Worm (Caenorhabditis elegans): Measurements from ENCODE around the gene slc-46A.
A peak's percentile ranks its signal among the peaks of the same experiment; 100 is the strongest.

slc-46A gene

DNA sequence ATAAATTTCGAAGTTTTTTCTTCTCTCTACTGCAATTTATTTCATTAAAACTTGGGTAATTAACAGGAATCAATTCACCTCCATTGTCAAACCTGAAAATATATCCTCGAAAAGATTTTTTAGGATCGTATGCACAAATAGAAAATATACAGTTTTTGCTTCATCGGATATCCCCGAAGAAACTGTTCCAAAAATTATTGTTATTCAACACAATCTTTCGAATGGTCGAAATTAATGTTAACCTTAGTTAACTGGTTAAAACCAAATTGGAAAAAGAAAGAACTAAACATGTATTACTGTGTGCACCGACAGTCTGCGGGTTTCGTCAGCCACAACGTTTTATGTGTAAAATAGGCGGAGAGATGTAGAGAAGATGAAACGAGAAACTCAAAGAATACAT, 1.9 kb upstream of the slc-46A start (continued):
- no peak for TF ChIP-seq nhr-10 (tag; optimal IDR thresholded peaks at IDR 0.05)
- peak; percentile 54 for TF ChIP-seq lin-38 (GFP tag; IDR thresholded peaks at IDR 0.05)
- TF ChIP-seq daf-8 (GFP tag; IDR thresholded peaks at IDR 0.05): no peak
- no peak for TF ChIP-seq Y75B8A.6 (GFP tag; IDR thresholded peaks at IDR 0.05)
- peak; percentile 31 for TF ChIP-seq hlh-30 (tag; optimal IDR thresholded peaks at IDR 0.05; ENCODE audit: insufficient read depth)
- no peak for TF ChIP-seq ceh-82 (tag; optimal IDR thresholded peaks at IDR 0.05)
- TF ChIP-seq F49E8.2 (tag; optimal IDR thresholded peaks at IDR 0.05; ENCODE audit: borderline replicate concordance): peak; percentile 53
- no peak for TF ChIP-seq nhr-41 (GFP tag; IDR thresholded peaks at IDR 0.05)
- TF ChIP-seq nhr-28 (tag; optimal IDR thresholded peaks at IDR 0.05): no peak
- peak; percentile 72 for TF ChIP-seq nhr-102 (tag; optimal IDR thresholded peaks at IDR 0.05)
- TF ChIP-seq duxl-1 (tag; optimal IDR thresholded peaks at IDR 0.05; ENCODE audit: poor library complexity): peak; percentile 69
- TF ChIP-seq fos-1 (tag; optimal IDR thresholded peaks at IDR 0.05): no peak
- no peak for TF ChIP-seq attf-4 (tag; optimal IDR thresholded peaks at IDR 0.05)
- TF ChIP-seq snpc-1.2 (GFP tag; IDR thresholded peaks at IDR 0.05): peak; percentile 99
- TF ChIP-seq dmd-6 (GFP tag; IDR thresholded peaks at IDR 0.05): no peak
- TF ChIP-seq egl-43 (GFP tag; IDR thresholded peaks at IDR 0.05): no peak
- peak; percentile 25; the same call in 1 of the 2 replicates for TF ChIP-seq nhr-42 (GFP tag; IDR thresholded peaks at IDR 0.05)
- no peak for TF ChIP-seq zag-1 (tag; optimal IDR thresholded peaks at IDR 0.05)
- peak; percentile 80 for TF ChIP-seq T26A8.4 (GFP tag; IDR thresholded peaks at IDR 0.05)

DNA sequence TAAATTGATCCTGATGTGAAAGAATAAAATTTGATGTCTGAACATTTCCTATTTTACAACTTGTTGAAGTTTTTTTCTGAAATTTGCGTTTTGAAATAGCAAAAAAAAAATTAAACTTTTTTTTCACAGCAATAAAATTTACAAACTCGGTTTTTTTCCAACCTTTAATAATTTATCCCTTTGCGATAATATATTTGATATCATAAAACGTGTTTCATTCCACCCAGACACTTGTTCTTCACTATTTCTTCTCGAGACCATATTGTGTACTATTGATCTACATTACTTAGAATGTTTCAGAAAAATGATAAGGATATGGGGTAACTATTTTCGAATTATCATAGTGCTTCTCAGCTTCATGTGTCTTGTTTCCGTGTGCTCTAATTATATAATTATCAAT, 7.1 kb downstream of the slc-46A start, which contains the start of gene Y4C6B.4:
TSS of gene Y4C6B.4 (plus strand) at position 301 of the 400 bp plus-strand sequence.
- TF ChIP-seq gei-8 (GFP tag; optimal IDR thresholded peaks at IDR 0.05) (no peak), fkh-10 (GFP tag; optimal IDR thresholded peaks at IDR 0.05) (no peak), unc-62 (GFP tag; optimal IDR thresholded peaks at IDR 0.05 in 1 of 2) (no peak), unc-62 (tag; optimal IDR thresholded peaks at IDR 0.05) (no peak), daf-19 (GFP tag; conservative IDR thresholded peaks at IDR 0.05) (no peak), dmd-8 (GFP tag; IDR thresholded peaks at IDR 0.05) (no peak), Y5F2A.4 (GFP tag; optimal IDR thresholded peaks at IDR 0.05) (no peak), lin-13 (GFP tag; optimal IDR thresholded peaks at IDR 0.05) (no peak), mdl-1 (tag; optimal IDR thresholded peaks at IDR 0.05) (no peak), dmd-9 (GFP tag; IDR thresholded peaks at IDR 0.05) (no peak), nhr-11 (tag; optimal IDR thresholded peaks at IDR 0.05) (no peak), nhr-48 (tag; optimal IDR thresholded peaks at IDR 0.05) (no peak), unc-130 (GFP tag; optimal IDR thresholded peaks at IDR 0.05) (no peak), dmd-6 (GFP tag; IDR thresholded peaks at IDR 0.05) (no peak), zag-1 (tag; optimal IDR thresholded peaks at IDR 0.05) (no peak)

DNA sequence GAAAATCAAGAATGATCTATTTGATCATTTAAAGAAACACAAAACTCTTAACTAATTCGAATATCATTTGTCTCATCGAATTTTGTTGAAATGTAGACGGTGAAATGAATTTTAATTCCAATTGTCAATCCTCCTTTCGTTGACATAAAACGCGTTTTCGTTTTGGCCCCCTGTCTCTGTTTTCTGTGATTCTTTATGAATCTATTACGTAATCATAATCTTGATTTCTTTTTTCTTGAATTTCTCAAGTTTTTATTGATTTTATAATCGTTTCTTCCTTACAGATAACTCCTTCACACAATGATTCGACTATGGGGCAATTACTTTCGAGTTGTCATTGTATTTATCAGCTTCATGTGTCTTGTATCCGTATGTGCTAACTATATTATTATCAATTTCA, 13.1 kb downstream of the slc-46A start, which contains the start of gene Y4C6B.3:
TSS of gene Y4C6B.3 (plus strand) at position 301 of the 400 bp plus-strand sequence.
- TF ChIP-seq saeg-2 (GFP tag; IDR thresholded peaks at IDR 0.05) (no peak), dpl-1 (GFP tag; optimal IDR thresholded peaks at IDR 0.05) (no peak), nhr-77 (tag; optimal IDR thresholded peaks at IDR 0.05) (no peak)

DNA sequence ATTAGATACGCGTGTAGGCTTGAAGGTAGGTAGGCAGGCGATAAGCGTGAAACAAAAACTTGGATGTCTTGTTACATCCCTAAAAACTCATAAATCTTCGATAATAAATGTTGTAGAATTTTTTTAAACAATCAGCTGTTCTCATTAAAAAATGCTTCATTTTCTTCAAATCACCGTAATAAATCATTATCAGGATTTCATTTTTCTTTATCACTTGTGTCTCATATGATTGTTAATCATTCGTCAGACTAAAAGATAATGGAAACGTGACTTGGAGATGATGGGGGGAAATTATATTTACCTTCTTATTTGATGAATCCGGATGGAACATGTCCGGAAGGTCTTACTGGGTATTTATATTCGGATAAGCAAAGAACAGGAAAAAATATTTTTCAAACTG, 14.4 kb downstream of the slc-46A start:
- TF ChIP-seq dmd-6 (GFP tag; IDR thresholded peaks at IDR 0.05) (no peak), lin-13 (GFP tag; optimal IDR thresholded peaks at IDR 0.05) (no peak), mdl-1 (tag; optimal IDR thresholded peaks at IDR 0.05) (peak in 1 of 2 experiments; percentile 38), lin-38 (GFP tag; IDR thresholded peaks at IDR 0.05) (no peak), zip-11 (GFP tag; IDR thresholded peaks at IDR 0.05) (no peak), ZK337.2 (GFP tag; IDR thresholded peaks at IDR 0.05) (no peak), zip-2 (tag; optimal IDR thresholded peaks at IDR 0.05) (no peak), snpc-4 (tag; optimal IDR thresholded peaks at IDR 0.05) (no peak), hlh-30 (tag; optimal IDR thresholded peaks at IDR 0.05; ENCODE audit: insufficient read depth) (peak; percentile 45), nhr-25 (tag; optimal IDR thresholded peaks at IDR 0.05; ENCODE audit: borderline replicate concordance, insufficient read depth) (no peak), nhr-28 (tag; optimal IDR thresholded peaks at IDR 0.05) (peak; percentile 13), zfp-2 (tag; optimal IDR thresholded peaks at IDR 0.05) (no peak), nhr-48 (tag; optimal IDR thresholded peaks at IDR 0.05) (no peak), pha-4 (GFP tag; IDR thresholded peaks at IDR 0.05) (no peak), pha-4 (tag; optimal IDR thresholded peaks at IDR 0.05) (no peak), D1046.2 (GFP tag; IDR thresholded peaks at IDR 0.05) (no peak), aly-2 (tag; optimal IDR thresholded peaks at IDR 0.05) (no peak), mep-1 (tag; optimal IDR thresholded peaks at IDR 0.05) (no peak), lin-1 (GFP tag; IDR thresholded peaks at IDR 0.05) (no peak), ceh-20 (GFP tag; IDR thresholded peaks at IDR 0.05) (peak; percentile 31; the same call in 1 of the 2 replicates)

Data from whole organism, L4 larva.